Worm (Caenorhabditis elegans) whole organism, L2 larva: ENCODE results near the gene nspb-6.

ENCODE experiments used
- C34F6.9 ChIP-seq: fragments of 150-350 bp; optimal IDR thresholded peaks from 2 replicates; lab custom pipeline; 2014; ENCODE audit warnings: missing biosample characterization, missing genetic modification characterization
- F13H6.1 ChIP-seq: sonication (generic microtip); optimal IDR thresholded peaks from 2 replicates; lab custom pipeline; 2016; ENCODE audit warnings: missing genetic modification characterization, missing compliant biosample characterization
- R02D3.7 ChIP-seq: fragments of 150-350 bp; optimal IDR thresholded peaks from 2 replicates; lab custom pipeline; 2014; ENCODE audit warnings: missing biosample characterization, missing genetic modification characterization
- Y55F3AM.14 ChIP-seq: fragments of 200-800 bp; sonication (Bioruptor generic); optimal IDR thresholded peaks from 2 replicates; lab custom pipeline; 2018; ENCODE audit warnings: mild to moderate bottlenecking, missing genetic modification characterization, missing compliant biosample characterization
- alr-1 ChIP-seq: fragments of 150-350 bp; optimal IDR thresholded peaks from 2 replicates; lab custom pipeline; 2014; ENCODE audit warnings: missing biosample characterization, missing genetic modification characterization
- aly-2 ChIP-seq: fragments of 150-350 bp; optimal IDR thresholded peaks from 2 replicates; lab custom pipeline; 2014; ENCODE audit warnings: missing biosample characterization, missing genetic modification characterization
- ama-1 ChIP-seq: fragments of 150-350 bp; optimal IDR thresholded peaks from 2 replicates; lab custom pipeline; 2018; ENCODE audit warnings: inconsistent platforms
- ceh-16 ChIP-seq: fragments of 150-350 bp; optimal IDR thresholded peaks from 2 replicates; lab custom pipeline; 2014; ENCODE audit warnings: missing biosample characterization, missing genetic modification characterization
- ceh-82 ChIP-seq: fragments of 150-350 bp; optimal IDR thresholded peaks from 2 replicates; lab custom pipeline; 2014; ENCODE audit warnings: missing biosample characterization, missing genetic modification characterization
- dmd-4 ChIP-seq: sonication (generic microtip); optimal IDR thresholded peaks from 2 replicates; lab custom pipeline; 2017; ENCODE audit warnings: missing biosample characterization, missing genetic modification characterization
- egl-27 ChIP-seq: sonication (generic microtip); optimal IDR thresholded peaks from 3 replicates; lab custom pipeline; 2017; ENCODE audit warnings: missing biosample characterization, missing genetic modification reagents, missing genetic modification characterization
- elt-1 ChIP-seq: fragments of 150-350 bp; optimal IDR thresholded peaks from 2 replicates; lab custom pipeline; 2014; ENCODE audit warnings: missing biosample characterization, missing genetic modification characterization
- gmeb-1 ChIP-seq: fragments of 150-350 bp; optimal IDR thresholded peaks from 2 replicates; lab custom pipeline; 2014; ENCODE audit warnings: missing biosample characterization, missing genetic modification characterization
- lin-11 ChIP-seq: fragments of 150-350 bp; sonication (generic microtip); optimal IDR thresholded peaks from 2 replicates; lab custom pipeline; 2014; ENCODE audit warnings: missing biosample characterization, missing genetic modification characterization, inconsistent platforms, mixed read lengths
- lin-13 ChIP-seq: fragments of 150-350 bp; optimal IDR thresholded peaks from 2 replicates; lab custom pipeline; 2014; ENCODE audit warnings: missing biosample characterization, missing genetic modification reagents, missing genetic modification characterization
- lin-39 ChIP-seq: fragments of 150-350 bp; optimal IDR thresholded peaks from 2 replicates; lab custom pipeline; 2014; ENCODE audit warnings: missing biosample characterization, missing genetic modification reagents, missing genetic modification characterization
- lsy-2 ChIP-seq, 2 experiments: fragments of 150-350 bp in 1 of 2; sonication (generic microtip) in 1 of 2; optimal IDR thresholded peaks; 2 replicates each; lab custom pipeline; 2014 to 2017; ENCODE audit warnings: missing biosample characterization in 2 of 2, missing genetic modification characterization in 2 of 2
- mab-5 ChIP-seq: fragments of 150-350 bp; optimal IDR thresholded peaks from 2 replicates; lab custom pipeline; 2014; ENCODE audit warnings: missing biosample characterization, missing genetic modification characterization
- mbf-1 ChIP-seq: sonication (generic microtip); optimal IDR thresholded peaks from 2 replicates; lab custom pipeline; 2017; ENCODE audit warnings: missing biosample characterization, missing genetic modification characterization
- mdl-1 ChIP-seq, 2 experiments: fragments of 150-350 bp in 1 of 2; sonication (generic microtip) in 1 of 2; optimal IDR thresholded peaks; 2 replicates each; lab custom pipeline; 2017; ENCODE audit warnings: missing biosample characterization in 2 of 2, missing genetic modification characterization in 2 of 2
- nhr-10 ChIP-seq: sonication (generic microtip); optimal IDR thresholded peaks from 2 replicates; lab custom pipeline; 2017; ENCODE audit warnings: missing biosample characterization, missing genetic modification characterization
- nhr-11 ChIP-seq: fragments of 150-350 bp; optimal IDR thresholded peaks from 2 replicates; lab custom pipeline; 2014; ENCODE audit warnings: missing biosample characterization, missing genetic modification characterization
- nhr-12 ChIP-seq: fragments of 150-350 bp; optimal IDR thresholded peaks from 2 replicates; lab custom pipeline; 2014; ENCODE audit warnings: missing biosample characterization, missing genetic modification characterization
- nhr-129 ChIP-seq: fragments of 150-350 bp; optimal IDR thresholded peaks from 2 replicates; lab custom pipeline; 2014; ENCODE audit warnings: missing biosample characterization, missing genetic modification characterization
- nhr-21 ChIP-seq: fragments of 150-350 bp; optimal IDR thresholded peaks from 2 replicates; lab custom pipeline; 2014; ENCODE audit warnings: missing biosample characterization, missing genetic modification characterization
- nhr-237 ChIP-seq: fragments of 150-350 bp; optimal IDR thresholded peaks from 2 replicates; lab custom pipeline; 2014; ENCODE audit warnings: missing biosample characterization, missing genetic modification characterization
- nhr-25 ChIP-seq: fragments of 150-350 bp; sonication (generic microtip); optimal IDR thresholded peaks from 3 replicates; lab custom pipeline; 2014; ENCODE audit warnings: missing biosample characterization, missing genetic modification characterization
- peb-1 ChIP-seq: fragments of 150-350 bp; optimal IDR thresholded peaks from 2 replicates; lab custom pipeline; 2014; ENCODE audit warnings: missing biosample characterization, missing genetic modification characterization
- sem-4 ChIP-seq: fragments of 150-350 bp; optimal IDR thresholded peaks from 2 replicates; lab custom pipeline; 2014; ENCODE audit warnings: missing biosample characterization, missing genetic modification reagents, missing genetic modification characterization
- skn-1 ChIP-seq: sonication (generic microtip); optimal IDR thresholded peaks from 2 replicates; lab custom pipeline; 2017; ENCODE audit warnings: missing biosample characterization, missing genetic modification characterization
- sma-3 ChIP-seq: sonication (generic microtip); optimal IDR thresholded peaks from 2 replicates; lab custom pipeline; 2016; ENCODE audit warnings: missing genetic modification reagents, missing genetic modification characterization, missing compliant biosample characterization
- sma-9 ChIP-seq, 2 experiments: fragments of 150-350 bp in 1 of 2; sonication (generic microtip) in 1 of 2; optimal IDR thresholded peaks; 2 replicates each; lab custom pipeline; 2014 to 2016; ENCODE audit warnings: missing genetic modification characterization in 2 of 2, mild to moderate bottlenecking in 1 of 2, missing biosample characterization in 1 of 2, missing compliant biosample characterization in 1 of 2, missing genetic modification reagents in 1 of 2, moderate library complexity in 1 of 2
- snpc-4 ChIP-seq: fragments of 150-350 bp; optimal IDR thresholded peaks from 2 replicates; lab custom pipeline; 2014; ENCODE audit warnings: missing biosample characterization, missing genetic modification characterization
- unc-55 ChIP-seq: fragments of 150-350 bp; sonication (generic microtip); optimal IDR thresholded peaks from 3 replicates; lab custom pipeline; 2014; ENCODE audit warnings: missing biosample characterization, missing genetic modification reagents, missing genetic modification characterization
- unc-62 ChIP-seq: fragments of 150-350 bp; optimal IDR thresholded peaks from 2 replicates; lab custom pipeline; 2014; ENCODE audit warnings: missing biosample characterization, missing genetic modification reagents, missing genetic modification characterization
- ztf-1 ChIP-seq: fragments of 200-800 bp; sonication (Bioruptor generic); conservative IDR thresholded peaks from 2 replicates; pipeline ENCODE4 v1.3.6; 2022; ENCODE audit warnings: missing genetic modification characterization, missing compliant biosample characterization

The nspb-6 gene

DNA sequence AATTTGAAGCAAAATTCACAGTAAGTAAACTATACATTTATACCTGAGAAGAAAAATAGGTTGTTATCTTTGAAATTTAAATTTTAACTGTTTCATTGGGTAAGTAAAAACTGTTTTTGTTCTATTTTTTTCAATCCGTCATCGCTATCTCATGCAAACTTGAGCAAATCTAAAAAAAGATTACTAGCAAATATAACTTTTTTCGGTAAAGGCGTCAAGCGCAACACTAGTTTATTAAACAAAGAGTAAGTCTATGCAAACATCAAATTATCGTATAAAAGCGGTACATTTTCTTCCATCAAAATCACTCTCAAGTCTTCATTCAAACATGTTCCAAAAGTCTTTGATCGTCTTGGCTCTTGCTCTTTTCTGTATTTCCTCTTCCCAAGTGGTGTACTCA is at the start of gene nspb-6:
Gene nspb-6, plus strand, starts transcription at position 301 of the 400 bp plus-strand sequence.
- TF ChIP-seq lin-11 (tag; lab: Kevin White, UChicago) = no peak
- no peak for TF ChIP-seq Y55F3AM.14
- no peak for TF ChIP-seq lin-39 (tag; lab: Kevin White, UChicago)
- no peak for TF ChIP-seq snpc-4 (tag; lab: Kevin White, UChicago)
- no peak for TF ChIP-seq nhr-129 (tag; lab: Kevin White, UChicago)
- no peak for TF ChIP-seq ama-1

ce11 chrIV:5846269-5846668 is 49.0 kb upstream of the nspb-6 start, which contains the start of gene sams-4:
Gene sams-4, minus strand, starts transcription at chrIV:5846369.
- no peak for TF ChIP-seq F13H6.1 (tag; lab: Kevin White, UChicago)
- no peak for TF ChIP-seq ceh-16
- TF ChIP-seq nhr-11 (tag; lab: Kevin White, UChicago) = no peak
- TF ChIP-seq alr-1 (tag; lab: Kevin White, UChicago) = no peak
- TF ChIP-seq nhr-129 (tag; lab: Kevin White, UChicago) = no peak

DNA sequence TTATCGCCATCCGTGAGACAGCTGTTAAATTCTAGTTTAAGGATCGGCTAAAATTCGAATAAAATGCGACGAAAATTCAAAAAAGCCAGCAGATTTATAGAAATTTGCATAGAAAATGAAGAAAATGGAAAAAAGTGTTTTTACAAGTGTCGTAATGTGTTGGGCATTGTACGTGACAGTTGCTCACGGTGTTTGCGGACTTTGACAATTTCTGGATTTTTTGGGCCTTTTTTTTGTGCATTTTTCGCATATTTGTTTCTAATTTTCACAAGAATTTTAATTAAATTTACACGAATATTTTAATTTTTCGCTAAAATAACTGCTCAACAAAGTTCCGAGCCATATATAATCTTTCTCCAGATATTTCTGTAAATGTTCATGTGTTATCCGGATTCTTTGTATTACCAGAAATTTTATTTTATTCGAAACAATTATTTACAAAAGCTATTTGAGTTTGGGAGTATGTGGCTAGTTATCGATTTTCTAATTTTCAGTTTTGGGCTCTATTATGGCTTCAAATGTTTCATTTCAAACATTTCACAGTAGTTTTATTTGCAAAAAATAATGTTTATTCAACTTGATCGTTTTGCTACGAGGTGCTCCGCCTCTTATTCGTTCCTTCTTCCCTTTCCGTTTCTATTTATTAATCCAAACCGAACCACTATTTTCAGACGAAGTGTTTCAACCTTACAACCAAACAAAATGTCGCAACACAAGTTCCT is 47.1 kb upstream of the nspb-6 start, which contains the start of gene sams-3:
Gene sams-3, plus strand, starts transcription at position 672 of the 722 bp plus-strand sequence.
- no peak for TF ChIP-seq mbf-1 (tag; lab: Kevin White, UChicago)
- no peak for TF ChIP-seq ceh-82 (tag; lab: Kevin White, UChicago)
- TF ChIP-seq skn-1 (tag; lab: Kevin White, UChicago) = no peak
- TF ChIP-seq nhr-237 (tag; lab: Kevin White, UChicago) = no peak
- TF ChIP-seq nhr-12 (tag; lab: Kevin White, UChicago) = no peak
- no peak for TF ChIP-seq nhr-21 (tag; lab: Kevin White, UChicago)
- no peak for TF ChIP-seq unc-55 (GFP tag; lab: Kevin White, UChicago)
- TF ChIP-seq elt-1 (tag; lab: Kevin White, UChicago) = no peak
- no peak for TF ChIP-seq lin-39 (tag; lab: Kevin White, UChicago)
- no peak for TF ChIP-seq mab-5 (tag; lab: Kevin White, UChicago)
- no peak for TF ChIP-seq lin-13 (GFP tag; lab: Kevin White, UChicago)
- peak; percentile 27 for TF ChIP-seq nhr-129 (tag; lab: Kevin White, UChicago)
- TF ChIP-seq Y55F3AM.14 = no peak
- TF ChIP-seq C34F6.9 = peak; percentile 60
- no peak for TF ChIP-seq ceh-16
- no peak for TF ChIP-seq nhr-11 (tag; lab: Kevin White, UChicago)
- TF ChIP-seq aly-2 = no peak
- TF ChIP-seq mdl-1 (tag; optimal IDR thresholded peaks at IDR 0.05; lab: Kevin White, UChicago) = no peak
- peak; percentile 22 for TF ChIP-seq nhr-25 (tag; lab: Kevin White, UChicago)
- TF ChIP-seq sem-4 (tag; lab: Kevin White, UChicago) = no peak
- TF ChIP-seq unc-62 (GFP tag; lab: Kevin White, UChicago) = no peak
- peak; percentile 42 to 68 for TF ChIP-seq lsy-2 (tag; optimal IDR thresholded peaks at IDR 0.05; lab: Kevin White, UChicago)
- TF ChIP-seq dmd-4 (tag; lab: Kevin White, UChicago) = no peak
- no peak for TF ChIP-seq nhr-10 (tag; lab: Kevin White, UChicago)
- no peak for TF ChIP-seq lin-11 (tag; lab: Kevin White, UChicago)
- no peak for TF ChIP-seq peb-1 (tag; lab: Kevin White, UChicago)
- no peak for TF ChIP-seq R02D3.7 (tag; lab: Kevin White, UChicago)
- TF ChIP-seq gmeb-1 (tag; lab: Kevin White, UChicago) = peak; percentile 64
- no peak for TF ChIP-seq sma-3
- no peak for TF ChIP-seq egl-27 (tag; lab: Kevin White, UChicago)
- TF ChIP-seq ztf-1 (GFP tag; lab: Robert Waterston, UW) = no peak
- peak; percentile 45 for TF ChIP-seq sma-9 (GFP tag; optimal IDR thresholded peaks at IDR 0.05; lab: Kevin White, UChicago)
- TF ChIP-seq sma-9 (tag; optimal IDR thresholded peaks at IDR 0.05; lab: Kevin White, UChicago) = no peak
